Fruit fly (Drosophila melanogaster): ENCODE results near the gene Ufsp2.

dm6 chr3L:15532368-15533030, 43.9 kb upstream of the Ufsp2 start:
- no peak for TF ChIP-seq usp (GFP tag; optimal IDR thresholded peaks at IDR 0.05)
- no peak for TF ChIP-seq Dfd (GFP tag; optimal IDR thresholded peaks at IDR 0.05)
- TF ChIP-seq rgr (GFP tag; optimal IDR thresholded peaks at IDR 0.05): peak; percentile 23
- peak; percentile 42 for TF ChIP-seq tai (GFP tag; optimal IDR thresholded peaks at IDR 0.05)
- peak; percentile 89 for TF ChIP-seq Dif (GFP tag; optimal IDR thresholded peaks at IDR 0.05; ENCODE audit: partially characterized antibody)
- TF ChIP-seq sv (GFP tag; optimal IDR thresholded peaks at IDR 0.05): no peak
- TF ChIP-seq psq (GFP tag; optimal IDR thresholded peaks at IDR 0.05): peak; percentile 21
- peak; percentile 55 for TF ChIP-seq h (GFP tag; optimal IDR thresholded peaks at IDR 0.05)
- TF ChIP-seq woc (GFP tag; optimal IDR thresholded peaks at IDR 0.05): peak; percentile 37
- TF ChIP-seq N (GFP tag; optimal IDR thresholded peaks at IDR 0.05): no peak
- TF ChIP-seq Hnf4 (GFP tag; optimal IDR thresholded peaks at IDR 0.05): no peak
- TF ChIP-seq jim (GFP tag; optimal IDR thresholded peaks at IDR 0.05): no peak
